Worm (Caenorhabditis elegans) whole organism, midembryonic: ENCODE measurements around the gene exos-9.

Source experiments
- T22C8.4 ChIP-seq: fragments of 200-800 bp; sonication (Bioruptor generic); IDR thresholded peaks from 2 replicates; pipeline ENCODE4 v1.3.6; 2022; ENCODE audit warnings: missing genetic modification characterization, missing compliant biosample characterization
- flt-1 ChIP-seq: fragments of 200-800 bp; sonication (Bioruptor generic); IDR thresholded peaks from 2 replicates; pipeline ENCODE4 v1.3.6; 2022; ENCODE audit warnings: missing genetic modification characterization, missing compliant biosample characterization
- klf-2 ChIP-seq: fragments of 200-800 bp; sonication (Bioruptor generic); conservative IDR thresholded peaks from 2 replicates; pipeline ENCODE4 v1.3.6; 2022; ENCODE audit warnings: missing genetic modification reagents, missing genetic modification characterization, missing compliant biosample characterization
- ref-1 ChIP-seq: fragments of 200-800 bp; sonication (Bioruptor generic); conservative IDR thresholded peaks from 2 replicates; pipeline ENCODE4 v1.3.6; 2022; ENCODE audit warnings: missing genetic modification reagents, missing genetic modification characterization, missing compliant biosample characterization
- tab-1 ChIP-seq: fragments of 200-800 bp; sonication (Bioruptor generic); IDR thresholded peaks from 2 replicates; pipeline ENCODE4 v1.3.6; 2022; ENCODE audit warnings: missing genetic modification characterization, missing compliant biosample characterization
- ztf-23 ChIP-seq: fragments of 200-800 bp; sonication (Bioruptor generic); IDR thresholded peaks from 2 replicates; pipeline ENCODE4 v1.3.6; 2022; ENCODE audit warnings: missing genetic modification reagents, missing genetic modification characterization, missing compliant biosample characterization

- TF ChIP-seq ztf-23 (no peak), tab-1 (GFP tag; lab: Robert Waterston, UW) (no peak), T22C8.4 (GFP tag; lab: Robert Waterston, UW) (no peak), ref-1 (GFP tag; lab: Robert Waterston, UW) (no peak), klf-2 (GFP tag; lab: Robert Waterston, UW) (no peak), flt-1 (GFP tag; lab: Robert Waterston, UW) (no peak)
Measured at ce11 chrIII:7154526-7154925, 43.3 kb downstream of the exos-9 start.
